Fruit fly (Drosophila melanogaster) whole organism, pupa: ENCODE measurements around the gene Usp1.
A peak's percentile ranks its signal among the peaks of the same experiment; 100 is the strongest.

Experiments
- CG10348 ChIP-seq: fragments of 200-800 bp; sonication (Bioruptor generic); IDR thresholded peaks from 2 replicates; pipeline ENCODE4 v1.3.6; 2022; ENCODE audit warnings: missing biosample characterization, missing genetic modification characterization
- CG12605 ChIP-seq: fragments of 200-800 bp; sonication (Bioruptor generic); IDR thresholded peaks from 2 replicates; pipeline ENCODE4 v1.3.6; 2022; ENCODE audit warnings: missing biosample characterization, missing genetic modification characterization
- CG13204 ChIP-seq: fragments of 200-800 bp; sonication (Bioruptor generic); optimal IDR thresholded peaks from 2 replicates; lab custom pipeline; 2018; ENCODE audit warnings: missing biosample characterization, mild to moderate bottlenecking, missing genetic modification characterization, moderate library complexity
- CG14655 ChIP-seq: fragments of 200-800 bp; sonication (Bioruptor generic); optimal IDR thresholded peaks from 3 replicates; lab custom pipeline; 2017; ENCODE audit warnings: mild to moderate bottlenecking, missing biosample characterization, missing genetic modification reagents, missing genetic modification characterization
- CG15710 ChIP-seq: fragments of 200-800 bp; sonication (Bioruptor generic); optimal IDR thresholded peaks from 2 replicates; lab custom pipeline; 2018; ENCODE audit warnings: missing biosample characterization, mild to moderate bottlenecking, missing genetic modification characterization, moderate library complexity
- CG17806 ChIP-seq: fragments of 200-800 bp; sonication (Bioruptor generic); optimal IDR thresholded peaks from 2 replicates; lab custom pipeline; 2018; ENCODE audit warnings: missing biosample characterization, mild to moderate bottlenecking, missing genetic modification characterization, moderate library complexity
- CG32121 ChIP-seq: fragments of 200-800 bp; sonication (Bioruptor generic); IDR thresholded peaks from 2 replicates; pipeline ENCODE4 v1.3.6; 2022; ENCODE audit warnings: missing biosample characterization, missing genetic modification characterization
- CG34367 ChIP-seq: fragments of 200-800 bp; sonication (Bioruptor generic); optimal IDR thresholded peaks from 2 replicates; lab custom pipeline; 2018; ENCODE audit warnings: missing biosample characterization, mild to moderate bottlenecking, missing genetic modification characterization
- CG4496 ChIP-seq: fragments of 200-800 bp; sonication (Bioruptor generic); IDR thresholded peaks from 3 replicates; pipeline ENCODE4 v1.3.6; 2022; ENCODE audit warnings: missing biosample characterization, missing genetic modification characterization
- CG8159 ChIP-seq: fragments of 200-800 bp; sonication (Bioruptor generic); optimal IDR thresholded peaks from 3 replicates; lab custom pipeline; 2018; ENCODE audit warnings: missing biosample characterization, mild to moderate bottlenecking, missing genetic modification characterization, moderate library complexity
- CG8301 ChIP-seq: fragments of 200-800 bp; sonication (Bioruptor generic); optimal IDR thresholded peaks from 2 replicates; lab custom pipeline; 2018; ENCODE audit warnings: missing biosample characterization, mild to moderate bottlenecking, missing genetic modification characterization
- CG9948 ChIP-seq: fragments of 200-800 bp; sonication (Bioruptor generic); optimal IDR thresholded peaks from 2 replicates; lab custom pipeline; 2018; ENCODE audit warnings: missing biosample characterization, mild to moderate bottlenecking, missing genetic modification characterization, moderate library complexity
- D1 ChIP-seq: fragments of 200-800 bp; sonication (Bioruptor generic); optimal IDR thresholded peaks from 2 replicates; lab custom pipeline; 2018; ENCODE audit warnings: missing biosample characterization, mild to moderate bottlenecking, missing genetic modification characterization, moderate library complexity
- EcR ChIP-seq: fragments of 200-800 bp; sonication (Bioruptor generic); optimal IDR thresholded peaks from 3 replicates; lab custom pipeline; 2019; ENCODE audit warnings: missing biosample characterization, missing genetic modification characterization, mild to moderate bottlenecking, moderate library complexity, missing genetic modification reagents
- Ets98B ChIP-seq: fragments of 200-800 bp; sonication (Bioruptor generic); IDR thresholded peaks from 2 replicates; pipeline ENCODE4 v1.3.6; 2022; ENCODE audit warnings: missing biosample characterization, missing genetic modification characterization
- Pif1A ChIP-seq: fragments of 200-800 bp; sonication (Bioruptor generic); optimal IDR thresholded peaks from 3 replicates; lab custom pipeline; 2016; ENCODE audit warnings: missing biosample characterization, missing genetic modification characterization
- Pif1B ChIP-seq: fragments of 200-800 bp; sonication (Bioruptor generic); optimal IDR thresholded peaks from 3 replicates; lab custom pipeline; 2016; ENCODE audit warnings: missing biosample characterization, missing genetic modification characterization
- Snoo ChIP-seq: fragments of 200-800 bp; sonication (Bioruptor generic); optimal IDR thresholded peaks from 3 replicates; lab custom pipeline; 2017; ENCODE audit warnings: missing biosample characterization, mild to moderate bottlenecking, missing genetic modification characterization, inconsistent platforms
- fd96Ca ChIP-seq: fragments of 200-800 bp; sonication (Bioruptor generic); IDR thresholded peaks from 3 replicates; pipeline ENCODE4 v1.3.6; 2022; ENCODE audit warnings: missing biosample characterization, missing genetic modification characterization
- gl ChIP-seq: fragments of 200-800 bp; sonication (Bioruptor generic); optimal IDR thresholded peaks from 2 replicates; lab custom pipeline; 2018; ENCODE audit warnings: missing biosample characterization, mild to moderate bottlenecking, missing genetic modification characterization
- rn ChIP-seq: fragments of 200-800 bp; sonication (Bioruptor generic); IDR thresholded peaks from 2 replicates; pipeline ENCODE4 v1.3.6; 2022; ENCODE audit warnings: missing biosample characterization, missing genetic modification characterization

The Usp1 gene

dm6 chr3R:29222891-29223842 is 5.8 kb upstream of the Usp1 start, which contains the start of the genes Cisd2 and Brd8:
Gene Cisd2 (minus strand): TSS chr3R:29223428.
Gene Brd8 (plus strand): TSS chr3R:29223485.
- TF ChIP-seq fd96Ca (GFP tag; lab: Robert Waterston, UW) (no peak), Snoo (tag; lab: Kevin White, UChicago) (no peak), CG17806 (tag; lab: Kevin White, UChicago) (no peak), CG8301 (tag; lab: Kevin White, UChicago) (no peak), Pif1A (GFP tag; lab: Kevin White, UChicago) (no peak), rn (no peak), D1 (tag; lab: Kevin White, UChicago) (no peak), CG8159 (no peak), CG10348 (no peak), Ets98B (GFP tag; lab: Robert Waterston, UW) (no peak), gl (tag; lab: Kevin White, UChicago) (no peak), CG15710 (no peak), Pif1B (GFP tag; lab: Kevin White, UChicago) (no peak), CG4496 (GFP tag; lab: Robert Waterston, UW) (no peak), CG32121 (GFP tag; lab: Robert Waterston, UW) (no peak), CG9948 (no peak), CG14655 (GFP tag; lab: Kevin White, UChicago) (no peak), CG13204 (GFP tag; lab: Kevin White, UChicago) (no peak)

dm6 chr3R:29227675-29228211 is 1.2 kb upstream of the Usp1 start, which contains the start of gene CG14507:
Gene CG14507 (minus strand): TSS chr3R:29227725.
- TF ChIP-seq CG4496 (GFP tag; lab: Robert Waterston, UW), result 0 out of 3 replicates have a peak, but pooled peaks have one; percentile 11
- TF ChIP-seq CG12605 (GFP tag; lab: Robert Waterston, UW), result no peak
- TF ChIP-seq, all 21 proteins: peak for 1

DNA sequence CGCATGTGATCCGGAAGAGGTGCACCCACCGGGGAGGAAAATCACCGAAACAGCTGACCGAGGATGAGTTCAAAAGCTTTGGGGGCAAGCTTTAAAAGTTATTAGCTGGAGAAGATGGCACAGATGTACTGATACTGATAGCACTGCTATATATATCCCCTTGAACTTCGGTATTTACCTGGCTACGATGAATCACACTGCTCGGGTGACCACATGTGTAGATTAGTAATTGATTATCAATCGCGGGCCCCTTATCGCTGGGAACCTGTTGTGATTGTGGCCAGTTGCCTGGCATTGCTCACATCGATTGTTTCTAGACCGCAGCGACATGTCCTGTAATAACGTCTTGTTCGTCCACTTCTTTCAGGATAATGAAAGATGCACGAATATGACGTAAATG is 997 bp downstream of the Usp1 start:
- no peak for TF ChIP-seq CG10348
- TF ChIP-seq CG32121 (GFP tag; lab: Robert Waterston, UW), result no peak
- no peak for TF ChIP-seq EcR (GFP tag; lab: Kevin White, UChicago)
- TF ChIP-seq CG14655 (GFP tag; lab: Kevin White, UChicago), result no peak
- no peak for TF ChIP-seq CG8159
- no peak for TF ChIP-seq CG9948
- no peak for TF ChIP-seq Ets98B (GFP tag; lab: Robert Waterston, UW)
- no peak for TF ChIP-seq Pif1A (GFP tag; lab: Kevin White, UChicago)
- TF ChIP-seq CG34367 (tag; lab: Kevin White, UChicago), result no peak
- TF ChIP-seq gl (tag; lab: Kevin White, UChicago), result no peak
- TF ChIP-seq CG13204 (GFP tag; lab: Kevin White, UChicago), result no peak
- TF ChIP-seq fd96Ca (GFP tag; lab: Robert Waterston, UW), result no peak
- TF ChIP-seq rn, result no peak
- TF ChIP-seq CG15710, result no peak
- TF ChIP-seq CG12605 (GFP tag; lab: Robert Waterston, UW), result no peak
- no peak for TF ChIP-seq Pif1B (GFP tag; lab: Kevin White, UChicago)
- no peak for TF ChIP-seq CG4496 (GFP tag; lab: Robert Waterston, UW)
- no peak for TF ChIP-seq CG8301 (tag; lab: Kevin White, UChicago)
- TF ChIP-seq Snoo (tag; lab: Kevin White, UChicago), result no peak
- TF ChIP-seq CG17806 (tag; lab: Kevin White, UChicago), result no peak

- no peak for TF ChIP-seq CG8159
- TF ChIP-seq EcR (GFP tag; lab: Kevin White, UChicago), result no peak
- TF ChIP-seq CG4496 (GFP tag; lab: Robert Waterston, UW), result no peak
- no peak for TF ChIP-seq CG34367 (tag; lab: Kevin White, UChicago)
- TF ChIP-seq CG8301 (tag; lab: Kevin White, UChicago), result no peak
- TF ChIP-seq CG10348, result no peak
- no peak for TF ChIP-seq CG13204 (GFP tag; lab: Kevin White, UChicago)
- TF ChIP-seq Snoo (tag; lab: Kevin White, UChicago), result no peak
- no peak for TF ChIP-seq fd96Ca (GFP tag; lab: Robert Waterston, UW)
- no peak for TF ChIP-seq Pif1A (GFP tag; lab: Kevin White, UChicago)
- TF ChIP-seq CG12605 (GFP tag; lab: Robert Waterston, UW), result no peak
- no peak for TF ChIP-seq CG32121 (GFP tag; lab: Robert Waterston, UW)
- TF ChIP-seq rn, result no peak
- no peak for TF ChIP-seq gl (tag; lab: Kevin White, UChicago)
- TF ChIP-seq, all 21 proteins: peak for 0
Observed at dm6 chr3R:29230552-29231102, 1.7 kb downstream of the Usp1 start.

- no peak for TF ChIP-seq D1 (tag; lab: Kevin White, UChicago)
- no peak for TF ChIP-seq Pif1B (GFP tag; lab: Kevin White, UChicago)
- TF ChIP-seq Pif1A (GFP tag; lab: Kevin White, UChicago), result no peak
- no peak for TF ChIP-seq CG8159
- TF ChIP-seq CG34367 (tag; lab: Kevin White, UChicago), result no peak
- TF ChIP-seq CG10348, result no peak
- TF ChIP-seq CG15710, result no peak
- no peak for TF ChIP-seq CG13204 (GFP tag; lab: Kevin White, UChicago)
- no peak for TF ChIP-seq CG4496 (GFP tag; lab: Robert Waterston, UW)
- no peak for TF ChIP-seq fd96Ca (GFP tag; lab: Robert Waterston, UW)
- no peak for TF ChIP-seq Ets98B (GFP tag; lab: Robert Waterston, UW)
- TF ChIP-seq, all 21 proteins: peak for 0
Observed at dm6 chr3R:29238623-29239022, 9.7 kb downstream of the Usp1 start, which contains the start of gene CG11951. Gene CG11951 (minus strand): TSS chr3R:29238723.
